Worm (Caenorhabditis elegans): ENCODE results near the gene Y105C5B.15.

Gene Y105C5B.15

DNA sequence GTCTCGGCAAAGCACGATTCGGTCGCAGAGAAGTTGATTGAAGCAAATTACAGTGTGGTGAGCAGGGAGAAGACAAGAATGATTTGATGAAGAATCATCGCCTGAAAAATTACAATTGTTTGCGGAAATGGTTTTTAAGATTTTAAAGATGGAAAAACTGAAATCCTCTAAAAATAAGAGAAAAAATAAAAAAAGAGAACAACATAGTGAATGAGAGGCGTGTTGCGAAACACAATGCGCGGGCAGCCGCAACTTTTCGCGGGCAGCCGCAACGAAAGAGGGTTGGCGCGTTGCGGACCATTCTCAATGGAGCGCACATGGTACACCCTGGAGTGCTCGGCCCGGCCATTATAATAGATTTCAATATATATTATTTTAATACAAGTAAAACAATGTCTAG, 42.8 kb downstream of the Y105C5B.15 start, which contains the start of gene Y105C5B.20:
Gene Y105C5B.20, minus strand, starts transcription at position 101 of the 400 bp plus-strand sequence.
- TF ChIP-seq unc-39 (tag; optimal IDR thresholded peaks at IDR 0.05) = no peak
- no peak for TF ChIP-seq lin-13 (tag; optimal IDR thresholded peaks at IDR 0.05)
- no peak for TF ChIP-seq bed-3 (GFP tag; optimal IDR thresholded peaks at IDR 0.05)
- no peak for TF ChIP-seq zip-8 (tag; optimal IDR thresholded peaks at IDR 0.05)
- TF ChIP-seq ces-1 (GFP tag; optimal IDR thresholded peaks at IDR 0.05) = no peak
- TF ChIP-seq unc-120 (tag; optimal IDR thresholded peaks at IDR 0.05; ENCODE audit: poor library complexity, severe bottlenecking) = no peak
- TF ChIP-seq lsy-2 (tag; optimal IDR thresholded peaks at IDR 0.05) = no peak
- no peak for TF ChIP-seq lin-32 (GFP tag; optimal IDR thresholded peaks at IDR 0.05)
- no peak for TF ChIP-seq nhr-76 (tag; optimal IDR thresholded peaks at IDR 0.05)
- TF ChIP-seq ceh-43 (GFP tag; optimal IDR thresholded peaks at IDR 0.05) = no peak
- no peak for TF ChIP-seq blmp-1 (tag; optimal IDR thresholded peaks at IDR 0.05)

DNA sequence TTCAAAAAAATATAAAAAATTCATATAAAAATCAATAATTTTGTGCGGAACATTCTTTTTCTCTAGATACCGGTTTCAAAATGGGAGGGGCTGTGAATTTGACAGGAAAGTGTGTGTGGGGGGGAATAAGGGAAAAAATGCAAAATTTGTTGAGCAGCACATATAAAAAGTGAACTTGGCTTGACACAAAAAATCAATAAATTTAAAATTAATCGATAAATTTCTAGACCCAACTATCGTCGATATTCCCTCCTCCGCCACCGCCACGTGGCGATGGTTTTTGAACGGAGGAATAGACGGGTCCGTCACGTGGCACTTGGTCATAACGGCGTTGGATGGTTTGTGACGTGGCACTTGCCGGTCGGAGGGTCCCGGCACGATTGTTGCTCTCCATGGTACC, 46.2 kb downstream of the Y105C5B.15 start:
- no peak for TF ChIP-seq ceh-43 (GFP tag; optimal IDR thresholded peaks at IDR 0.05)
- no peak for TF ChIP-seq nhr-12 (tag; optimal IDR thresholded peaks at IDR 0.05)
- no peak for TF ChIP-seq snpc-4 (tag; optimal IDR thresholded peaks at IDR 0.05)
- TF ChIP-seq lsy-2 (tag; optimal IDR thresholded peaks at IDR 0.05) = no peak
- TF ChIP-seq hlh-1 (tag; optimal IDR thresholded peaks at IDR 0.05) = no peak
- no peak for TF ChIP-seq tbx-8 (GFP tag; optimal IDR thresholded peaks at IDR 0.05)
- no peak for TF ChIP-seq unc-120 (tag; optimal IDR thresholded peaks at IDR 0.05; ENCODE audit: poor library complexity, severe bottlenecking)
- TF ChIP-seq blmp-1 (tag; optimal IDR thresholded peaks at IDR 0.05) = no peak
- TF ChIP-seq pha-4 (tag; optimal IDR thresholded peaks at IDR 0.05) = no peak
- TF ChIP-seq mab-5 (tag; optimal IDR thresholded peaks at IDR 0.05) = no peak
- no peak for TF ChIP-seq ces-1 (GFP tag; optimal IDR thresholded peaks at IDR 0.05)
- no peak for TF ChIP-seq mls-2 (tag; optimal IDR thresholded peaks at IDR 0.05)
- no peak for TF ChIP-seq ceh-39 (tag; optimal IDR thresholded peaks at IDR 0.05)
- no peak for TF ChIP-seq unc-39 (tag; optimal IDR thresholded peaks at IDR 0.05)

DNA sequence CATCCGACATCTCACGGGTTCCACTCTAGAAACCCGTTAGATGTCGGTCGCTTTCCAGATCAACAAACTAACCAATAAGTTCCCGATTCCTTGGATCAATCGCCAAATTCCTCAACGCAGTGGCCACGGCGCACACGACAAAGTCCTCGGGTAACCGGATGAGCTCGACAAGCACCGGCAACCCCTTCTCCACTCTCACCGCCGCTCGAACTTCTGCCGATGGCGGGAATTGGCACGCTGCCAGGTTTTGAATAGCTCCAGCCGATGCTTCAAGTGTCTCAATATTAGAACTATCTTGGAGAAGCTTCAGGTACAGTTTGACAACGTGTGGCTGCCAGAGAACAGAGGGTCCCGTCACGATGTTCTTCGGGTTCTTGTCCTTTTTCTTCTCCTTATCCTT, 48.0 kb downstream of the Y105C5B.15 start:
- no peak for TF ChIP-seq unc-62 (GFP tag; optimal IDR thresholded peaks at IDR 0.05)
- no peak for TF ChIP-seq snpc-4 (tag; optimal IDR thresholded peaks at IDR 0.05)
- no peak for TF ChIP-seq bed-3 (GFP tag; optimal IDR thresholded peaks at IDR 0.05)
- TF ChIP-seq blmp-1 (tag; optimal IDR thresholded peaks at IDR 0.05) = no peak
- TF ChIP-seq nhr-12 (tag; optimal IDR thresholded peaks at IDR 0.05) = no peak
- TF ChIP-seq ceh-39 (tag; optimal IDR thresholded peaks at IDR 0.05) = no peak
- no peak for TF ChIP-seq ces-1 (GFP tag; optimal IDR thresholded peaks at IDR 0.05)
- TF ChIP-seq unc-39 (tag; optimal IDR thresholded peaks at IDR 0.05) = no peak
- TF ChIP-seq elt-3 (tag; optimal IDR thresholded peaks at IDR 0.05) = no peak

DNA sequence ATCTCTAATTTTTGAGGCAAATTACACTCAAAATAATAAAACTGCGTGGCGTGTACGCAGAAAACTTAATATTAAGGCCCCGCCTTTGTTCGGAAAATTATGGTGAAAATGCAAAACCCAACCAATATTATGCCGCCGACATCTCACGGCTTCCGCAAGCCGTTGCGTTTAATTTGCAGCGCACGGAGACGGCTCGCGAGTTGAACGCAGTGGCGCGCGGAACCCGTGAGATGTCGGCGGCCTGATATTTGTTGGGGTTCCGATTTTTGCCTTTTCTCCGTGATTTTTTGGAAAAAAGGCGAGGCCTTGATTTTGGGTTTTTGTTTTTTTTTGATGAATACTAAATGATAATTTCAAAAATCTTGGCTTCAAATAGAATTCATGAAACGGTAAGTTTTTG, 49.3 kb downstream of the Y105C5B.15 start:
- TF ChIP-seq bed-3 (GFP tag; optimal IDR thresholded peaks at IDR 0.05) = no peak
- TF ChIP-seq sem-2 (GFP tag; optimal IDR thresholded peaks at IDR 0.05) = no peak
- no peak for TF ChIP-seq pha-4 (tag; optimal IDR thresholded peaks at IDR 0.05)
- no peak for TF ChIP-seq mab-5 (tag; optimal IDR thresholded peaks at IDR 0.05)
